Worm (Caenorhabditis elegans) whole organism, midembryonic: ENCODE measurements around the gene Y53G8B.1.

Experiments
- T22C8.4 ChIP-seq: fragments of 200-800 bp; sonication (Bioruptor generic); IDR thresholded peaks from 2 replicates; pipeline ENCODE4 v1.3.6; 2022; ENCODE audit warnings: missing genetic modification characterization, missing compliant biosample characterization
- cog-1 ChIP-seq: sonication (generic microtip); optimal IDR thresholded peaks from 2 replicates; lab custom pipeline; 2016; ENCODE audit warnings: missing genetic modification characterization, missing compliant biosample characterization
- flt-1 ChIP-seq: fragments of 200-800 bp; sonication (Bioruptor generic); IDR thresholded peaks from 2 replicates; pipeline ENCODE4 v1.3.6; 2022; ENCODE audit warnings: missing genetic modification characterization, missing compliant biosample characterization
- klf-2 ChIP-seq: fragments of 200-800 bp; sonication (Bioruptor generic); conservative IDR thresholded peaks from 2 replicates; pipeline ENCODE4 v1.3.6; 2022; ENCODE audit warnings: missing genetic modification reagents, missing genetic modification characterization, missing compliant biosample characterization
- med-1 ChIP-seq: sonication (generic microtip); optimal IDR thresholded peaks from 2 replicates; lab custom pipeline; 2017; ENCODE audit warnings: missing genetic modification characterization, mild to moderate bottlenecking, missing compliant biosample characterization, antibody characterized with exemption, missing genetic modification reagents; ENCODE audit not compliant: insufficient read depth
- ref-1 ChIP-seq: fragments of 200-800 bp; sonication (Bioruptor generic); conservative IDR thresholded peaks from 2 replicates; pipeline ENCODE4 v1.3.6; 2022; ENCODE audit warnings: missing genetic modification reagents, missing genetic modification characterization, missing compliant biosample characterization
- tab-1 ChIP-seq: fragments of 200-800 bp; sonication (Bioruptor generic); IDR thresholded peaks from 2 replicates; pipeline ENCODE4 v1.3.6; 2022; ENCODE audit warnings: missing genetic modification characterization, missing compliant biosample characterization
- ztf-23 ChIP-seq: fragments of 200-800 bp; sonication (Bioruptor generic); IDR thresholded peaks from 2 replicates; pipeline ENCODE4 v1.3.6; 2022; ENCODE audit warnings: missing genetic modification reagents, missing genetic modification characterization, missing compliant biosample characterization
- ztf-29 ChIP-seq: fragments of 200-800 bp; sonication (Bioruptor generic); IDR thresholded peaks from 2 replicates; pipeline ENCODE4 v1.3.6; 2022; ENCODE audit warnings: missing genetic modification reagents, missing genetic modification characterization, missing compliant biosample characterization

Y53G8B.1 gene

ce11 chrIII:3129036-3129435 is at the start of gene Y53G8B.1:
Gene Y53G8B.1, plus strand, starts transcription at chrIII:3129277.
- TF ChIP-seq tab-1 (GFP tag; lab: Robert Waterston, UW) (no peak), ref-1 (GFP tag; lab: Robert Waterston, UW) (no peak)

- peak; percentile 31; the same call in 1 of the 2 replicates for TF ChIP-seq T22C8.4 (GFP tag; lab: Robert Waterston, UW)
- no peak for TF ChIP-seq tab-1 (GFP tag; lab: Robert Waterston, UW)
- no peak for TF ChIP-seq ztf-23
- no peak for TF ChIP-seq med-1 (GFP tag; lab: Kevin White, UChicago)
- no peak for TF ChIP-seq ref-1 (GFP tag; lab: Robert Waterston, UW)
- no peak for TF ChIP-seq klf-2
- no peak for TF ChIP-seq flt-1 (GFP tag; lab: Robert Waterston, UW)
- TF ChIP-seq ztf-29: no peak
- TF ChIP-seq cog-1: no peak
Observed at ce11 chrIII:3086471-3086870, 42.6 kb upstream of the Y53G8B.1 start, which contains the start of gene sft-1. Gene sft-1, plus strand, starts transcription at chrIII:3086671.

- TF ChIP-seq tab-1 (GFP tag; lab: Robert Waterston, UW) (no peak), cog-1 (no peak), ref-1 (GFP tag; lab: Robert Waterston, UW) (no peak), ztf-29 (no peak), flt-1 (GFP tag; lab: Robert Waterston, UW) (no peak), med-1 (GFP tag; lab: Kevin White, UChicago) (no peak), T22C8.4 (GFP tag; lab: Robert Waterston, UW) (no peak), ztf-23 (no peak), klf-2 (no peak)
Observed at ce11 chrIII:3091572-3091971, 37.5 kb upstream of the Y53G8B.1 start, which contains the start of gene ccep-135. Gene ccep-135, plus strand, starts transcription at chrIII:3091872.

DNA sequence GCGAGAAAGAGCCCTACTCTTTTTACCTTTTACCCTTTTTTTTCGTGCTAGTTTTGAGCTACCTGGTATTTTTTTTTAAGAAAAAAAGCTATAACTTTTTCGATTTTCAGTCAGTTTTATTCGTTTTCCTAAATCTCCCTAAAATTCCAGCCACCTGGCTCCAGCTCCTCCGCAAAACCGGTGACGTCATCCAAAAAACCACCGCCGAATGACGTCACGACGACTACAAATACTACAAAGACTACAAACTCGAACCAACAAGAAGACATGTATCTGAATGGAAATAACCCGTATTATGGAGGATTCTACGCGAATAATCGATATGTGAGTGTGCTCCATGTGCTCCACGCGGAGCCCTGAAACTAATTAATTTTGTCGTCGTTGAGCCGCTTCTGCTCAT is 34.4 kb upstream of the Y53G8B.1 start:
- TF ChIP-seq ztf-29 (no peak), tab-1 (GFP tag; lab: Robert Waterston, UW) (no peak), cog-1 (no peak), med-1 (GFP tag; lab: Kevin White, UChicago) (no peak), ztf-23 (no peak)

ce11 chrIII:3096091-3096490 is 33.0 kb upstream of the Y53G8B.1 start:
- TF ChIP-seq tab-1 (GFP tag; lab: Robert Waterston, UW) (no peak), ref-1 (GFP tag; lab: Robert Waterston, UW) (no peak), T22C8.4 (GFP tag; lab: Robert Waterston, UW) (no peak), ztf-23 (no peak), cog-1 (no peak), ztf-29 (no peak), klf-2 (no peak), flt-1 (GFP tag; lab: Robert Waterston, UW) (no peak)

ce11 chrIII:3099407-3099806 is 29.7 kb upstream of the Y53G8B.1 start:
- no peak for TF ChIP-seq tab-1 (GFP tag; lab: Robert Waterston, UW)
- TF ChIP-seq cog-1: no peak
- TF ChIP-seq T22C8.4 (GFP tag; lab: Robert Waterston, UW): no peak
- no peak for TF ChIP-seq ztf-29
- no peak for TF ChIP-seq flt-1 (GFP tag; lab: Robert Waterston, UW)
- no peak for TF ChIP-seq klf-2
- TF ChIP-seq med-1 (GFP tag; lab: Kevin White, UChicago): no peak
- TF ChIP-seq ref-1 (GFP tag; lab: Robert Waterston, UW): no peak
- TF ChIP-seq ztf-23: no peak

ce11 chrIII:3100124-3100523 is 29.0 kb upstream of the Y53G8B.1 start:
- TF ChIP-seq T22C8.4 (GFP tag; lab: Robert Waterston, UW) (peak; percentile 83), ztf-29 (no peak)

- TF ChIP-seq ztf-23 (no peak), cog-1 (no peak), flt-1 (GFP tag; lab: Robert Waterston, UW) (no peak), med-1 (GFP tag; lab: Kevin White, UChicago) (no peak), ref-1 (GFP tag; lab: Robert Waterston, UW) (no peak), T22C8.4 (GFP tag; lab: Robert Waterston, UW) (no peak), ztf-29 (no peak), klf-2 (no peak), tab-1 (GFP tag; lab: Robert Waterston, UW) (no peak)
Observed at ce11 chrIII:3100593-3101270, 28.3 kb upstream of the Y53G8B.1 start.

- TF ChIP-seq tab-1 (GFP tag; lab: Robert Waterston, UW): no peak
- no peak for TF ChIP-seq ztf-29
- TF ChIP-seq med-1 (GFP tag; lab: Kevin White, UChicago): no peak
- no peak for TF ChIP-seq ztf-23
- TF ChIP-seq klf-2: no peak
- TF ChIP-seq T22C8.4 (GFP tag; lab: Robert Waterston, UW): no peak
- TF ChIP-seq cog-1: no peak
- TF ChIP-seq ref-1 (GFP tag; lab: Robert Waterston, UW): no peak
- TF ChIP-seq flt-1 (GFP tag; lab: Robert Waterston, UW): no peak
Observed at ce11 chrIII:3103905-3104360, 25.1 kb upstream of the Y53G8B.1 start, which contains the start of gene Y53G8B.2. Gene Y53G8B.2, minus strand, starts transcription at chrIII:3103955.

- TF ChIP-seq tab-1 (GFP tag; lab: Robert Waterston, UW): no peak
Observed at ce11 chrIII:3104536-3104935, 24.5 kb upstream of the Y53G8B.1 start.

DNA sequence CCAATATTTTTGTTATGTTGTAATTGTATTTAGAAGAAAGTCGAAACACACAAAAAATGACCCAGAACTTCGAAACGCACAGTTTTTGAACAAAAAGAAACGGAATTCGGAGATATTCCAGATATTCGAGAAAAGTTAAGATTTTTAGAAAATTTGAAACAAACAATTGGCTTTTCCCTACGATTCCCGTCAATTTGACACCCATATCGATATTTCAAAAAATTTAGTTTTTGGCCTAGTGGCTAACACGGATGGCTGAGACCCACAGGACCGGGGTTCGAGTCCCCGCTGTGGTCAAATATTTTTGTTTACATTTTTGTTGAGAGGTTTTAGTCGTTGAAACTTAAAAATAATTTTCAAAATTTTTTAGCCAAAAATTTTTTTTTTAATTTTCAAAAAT is 23.9 kb upstream of the Y53G8B.1 start:
- TF ChIP-seq tab-1 (GFP tag; lab: Robert Waterston, UW): no peak
- TF ChIP-seq cog-1: no peak
- no peak for TF ChIP-seq flt-1 (GFP tag; lab: Robert Waterston, UW)
- TF ChIP-seq T22C8.4 (GFP tag; lab: Robert Waterston, UW): no peak
- no peak for TF ChIP-seq ref-1 (GFP tag; lab: Robert Waterston, UW)
- TF ChIP-seq med-1 (GFP tag; lab: Kevin White, UChicago): no peak
- no peak for TF ChIP-seq ztf-29
- TF ChIP-seq klf-2: no peak
- TF ChIP-seq ztf-23: no peak
